Worm (Caenorhabditis elegans) whole organism, midembryonic: Measurements from ENCODE around the gene T08A9.13.

ENCODE experiments used
- T22C8.4 ChIP-seq: fragments of 200-800 bp; sonication (Bioruptor generic); IDR thresholded peaks from 2 replicates; pipeline ENCODE4 v1.3.6; 2022; ENCODE audit warnings: missing genetic modification characterization, missing compliant biosample characterization
- cog-1 ChIP-seq: sonication (generic microtip); optimal IDR thresholded peaks from 2 replicates; lab custom pipeline; 2016; ENCODE audit warnings: missing genetic modification characterization, missing compliant biosample characterization
- flt-1 ChIP-seq: fragments of 200-800 bp; sonication (Bioruptor generic); IDR thresholded peaks from 2 replicates; pipeline ENCODE4 v1.3.6; 2022; ENCODE audit warnings: missing genetic modification characterization, missing compliant biosample characterization
- klf-2 ChIP-seq: fragments of 200-800 bp; sonication (Bioruptor generic); conservative IDR thresholded peaks from 2 replicates; pipeline ENCODE4 v1.3.6; 2022; ENCODE audit warnings: missing genetic modification reagents, missing genetic modification characterization, missing compliant biosample characterization
- med-1 ChIP-seq: sonication (generic microtip); optimal IDR thresholded peaks from 2 replicates; lab custom pipeline; 2017; ENCODE audit warnings: missing genetic modification characterization, mild to moderate bottlenecking, missing compliant biosample characterization, antibody characterized with exemption, missing genetic modification reagents; ENCODE audit not compliant: insufficient read depth
- ref-1 ChIP-seq: fragments of 200-800 bp; sonication (Bioruptor generic); conservative IDR thresholded peaks from 2 replicates; pipeline ENCODE4 v1.3.6; 2022; ENCODE audit warnings: missing genetic modification reagents, missing genetic modification characterization, missing compliant biosample characterization
- tab-1 ChIP-seq: fragments of 200-800 bp; sonication (Bioruptor generic); IDR thresholded peaks from 2 replicates; pipeline ENCODE4 v1.3.6; 2022; ENCODE audit warnings: missing genetic modification characterization, missing compliant biosample characterization

ce11 chrX:7323604-7324003, 1.4 kb upstream of the T08A9.13 start:
- TF ChIP-seq ref-1 (GFP tag; lab: Robert Waterston, UW) (0 out of 2 replicates have a peak, but pooled peaks have one; percentile 52), flt-1 (GFP tag; lab: Robert Waterston, UW) (no peak), tab-1 (peak; percentile 65; the same call in 1 of the 2 replicates), med-1 (GFP tag; lab: Kevin White, UChicago) (no peak), T22C8.4 (GFP tag; lab: Robert Waterston, UW) (no peak), klf-2 (no peak), cog-1 (tag; lab: Kevin White, UChicago) (no peak)
